Worm (Caenorhabditis elegans): ENCODE measurements around the gene fut-4.

DNA sequence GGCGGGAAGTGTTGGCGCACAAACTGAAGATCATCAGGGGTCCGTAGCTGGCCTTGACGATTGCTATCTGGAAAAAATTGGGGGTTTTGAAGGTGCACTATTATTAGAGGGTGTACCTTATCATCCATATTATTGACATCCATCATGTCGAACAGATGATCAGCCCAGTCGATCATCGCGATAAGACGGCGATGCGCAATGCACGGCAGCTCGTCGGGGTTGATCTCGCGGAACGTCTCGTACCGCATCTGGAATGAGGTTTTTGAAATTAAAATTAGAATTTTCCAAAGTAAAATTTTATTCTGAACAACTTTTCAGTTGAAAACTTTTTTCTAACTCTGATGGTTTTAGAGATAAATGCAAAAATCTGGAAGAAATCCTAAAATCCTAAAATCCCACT is 24.4 kb downstream of the fut-4 start:
- no peak for TF ChIP-seq ceh-90 (tag; optimal IDR thresholded peaks at IDR 0.05)
- no peak for TF ChIP-seq nhr-47 (tag; optimal IDR thresholded peaks at IDR 0.05)
- TF ChIP-seq ama-1 (optimal IDR thresholded peaks at IDR 0.05), result no peak
